Worm (Caenorhabditis elegans): Measurements from ENCODE around the gene frpr-11.
A peak's percentile ranks its signal among the peaks of the same experiment; 100 is the strongest.

The frpr-11 gene

DNA sequence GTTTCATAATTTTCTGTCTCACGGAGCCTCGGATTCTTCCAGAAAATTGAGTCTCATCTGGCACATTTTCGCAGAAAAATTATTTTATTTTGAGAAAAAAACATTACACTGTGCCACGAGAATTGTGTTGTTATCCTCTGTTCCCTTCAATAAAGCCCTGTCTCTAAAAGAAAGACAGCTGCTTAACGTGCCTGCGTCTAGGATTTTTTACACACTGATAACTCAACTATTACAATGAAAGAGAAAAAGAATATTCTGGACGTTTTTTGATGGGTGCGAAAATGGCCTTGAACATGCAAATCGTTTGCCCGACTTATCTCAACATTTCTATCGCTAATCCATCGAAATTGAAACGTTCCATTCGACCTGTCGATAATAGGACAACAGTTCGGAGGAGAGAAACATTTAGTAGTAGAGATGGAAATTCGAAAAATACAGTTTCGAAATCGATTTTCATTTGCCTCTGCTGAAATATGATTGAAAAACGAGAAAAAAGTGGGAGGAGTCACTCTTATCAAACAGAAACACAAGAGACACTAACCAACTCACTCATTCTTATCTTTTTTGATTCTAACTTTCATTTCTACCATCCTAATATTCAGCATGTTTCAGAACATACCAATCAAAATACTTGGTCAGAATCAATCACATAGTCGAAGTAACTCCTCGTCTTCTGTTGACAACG is 29.9 kb downstream of the frpr-11 start (continued):
- TF ChIP-seq gei-8 (GFP tag; optimal IDR thresholded peaks at IDR 0.05) (no peak), F49E8.2 (tag; optimal IDR thresholded peaks at IDR 0.05; ENCODE audit: borderline replicate concordance) (no peak), ZK337.2 (GFP tag; IDR thresholded peaks at IDR 0.05) (no peak), nhr-77 (tag; optimal IDR thresholded peaks at IDR 0.05) (no peak), daf-16 (GFP tag; optimal IDR thresholded peaks at IDR 0.05) (peak in 1 of 2 experiments; percentile 83), daf-16 (tag; optimal IDR thresholded peaks at IDR 0.05) (peak; percentile 24), tra-1 (GFP tag; IDR thresholded peaks at IDR 0.05) (no peak; the same call in 1 of the 2 replicates), dmd-8 (GFP tag; IDR thresholded peaks at IDR 0.05) (no peak), ZK546.5 (tag; optimal IDR thresholded peaks at IDR 0.05) (no peak), zip-2 (tag; optimal IDR thresholded peaks at IDR 0.05) (no peak), F10B5.3 (tag; optimal IDR thresholded peaks at IDR 0.05) (no peak), aly-2 (tag; optimal IDR thresholded peaks at IDR 0.05) (no peak), Y105C5A.15 (GFP tag; IDR thresholded peaks at IDR 0.05) (no peak), nhr-42 (GFP tag; IDR thresholded peaks at IDR 0.05) (no peak), sdz-12 (GFP tag; optimal IDR thresholded peaks at IDR 0.05) (no peak), Y5F2A.4 (GFP tag; optimal IDR thresholded peaks at IDR 0.05) (no peak), dmd-6 (GFP tag; IDR thresholded peaks at IDR 0.05) (peak; percentile 8; the same call in 1 of the 2 replicates), cey-2 (tag; optimal IDR thresholded peaks at IDR 0.05; ENCODE audit: borderline replicate concordance, insufficient read depth) (no peak), egl-43 (GFP tag; IDR thresholded peaks at IDR 0.05) (no peak), nhr-25 (tag; optimal IDR thresholded peaks at IDR 0.05; ENCODE audit: borderline replicate concordance, insufficient read depth) (no peak), ztf-7 (tag; optimal IDR thresholded peaks at IDR 0.05) (no peak), pqm-1 (tag; optimal IDR thresholded peaks at IDR 0.05) (peak; percentile 81), duxl-1 (tag; optimal IDR thresholded peaks at IDR 0.05; ENCODE audit: poor library complexity) (no peak), hlh-11 (tag; optimal IDR thresholded peaks at IDR 0.05) (no peak), daf-19 (GFP tag; conservative IDR thresholded peaks at IDR 0.05) (no peak), ceh-32 (tag; optimal IDR thresholded peaks at IDR 0.05; ENCODE audit: poor library complexity) (no peak), fkh-10 (GFP tag; optimal IDR thresholded peaks at IDR 0.05) (no peak)

DNA sequence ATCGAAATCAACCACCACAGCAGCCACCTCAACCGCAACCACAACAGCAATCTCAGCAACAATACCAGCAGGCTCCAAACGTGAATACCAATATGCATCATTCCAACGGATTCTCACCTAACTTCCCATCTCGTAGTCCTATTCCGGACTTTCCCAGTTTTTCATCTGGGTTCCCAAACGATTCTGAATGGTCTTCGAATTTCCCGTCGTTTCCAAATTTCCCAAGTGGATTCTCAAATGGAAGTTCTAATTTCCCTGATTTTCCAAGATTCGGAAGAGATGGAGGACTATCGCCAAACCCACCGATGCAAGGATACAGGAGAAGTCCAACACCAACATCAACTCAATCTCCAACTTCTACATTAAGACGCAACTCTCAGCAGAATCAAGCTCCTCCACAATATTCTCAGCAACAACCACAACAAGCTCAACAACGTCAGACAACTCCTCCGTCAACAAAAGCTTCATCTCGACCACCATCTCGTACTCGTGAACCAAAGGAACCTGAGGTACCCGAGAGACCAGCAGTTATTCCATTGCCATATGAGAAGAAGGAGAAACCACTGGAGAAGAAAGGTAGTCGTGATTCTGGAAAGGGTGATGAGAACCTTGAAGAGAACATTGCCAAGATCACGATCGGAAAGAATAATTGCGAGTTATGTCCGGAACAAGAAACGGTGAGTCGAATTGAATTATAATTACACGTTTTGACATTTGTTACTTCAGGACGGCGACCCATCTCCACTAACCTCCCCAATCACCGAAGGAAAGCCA is 30.7 kb downstream of the frpr-11 start:
- TF ChIP-seq lir-3 (tag; optimal IDR thresholded peaks at IDR 0.05) (no peak), spr-3 (GFP tag; optimal IDR thresholded peaks at IDR 0.05) (no peak), sdz-12 (GFP tag; optimal IDR thresholded peaks at IDR 0.05) (no peak), pha-4 (GFP tag; IDR thresholded peaks at IDR 0.05) (0 out of 2 replicates have a peak, but pooled peaks have one; percentile 25), pha-4 (tag; optimal IDR thresholded peaks at IDR 0.05) (no peak), aha-1 (tag) (peak; percentile 24), snpc-1.2 (GFP tag; IDR thresholded peaks at IDR 0.05) (0 out of 2 replicates have a peak, but pooled peaks have one; percentile 16), dmd-6 (GFP tag; IDR thresholded peaks at IDR 0.05) (no peak)

DNA sequence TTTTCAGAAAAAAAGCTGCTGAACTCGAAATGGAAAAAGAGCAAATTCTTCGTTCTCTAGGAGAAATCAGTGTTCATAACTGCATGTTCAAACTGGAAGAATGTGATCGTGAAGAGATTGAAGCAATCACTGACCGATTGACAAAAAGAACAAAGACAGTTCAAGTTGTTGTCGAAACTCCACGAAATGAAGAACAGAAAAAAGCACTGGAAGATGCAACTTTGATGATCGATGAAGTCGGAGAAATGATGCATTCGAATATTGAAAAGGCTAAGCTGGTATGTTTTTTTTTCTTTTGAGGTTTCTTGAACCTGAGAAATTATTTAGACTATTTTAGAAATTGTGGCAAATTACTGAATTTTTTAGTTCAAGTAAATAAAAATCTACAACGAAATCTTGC is 31.4 kb downstream of the frpr-11 start:
- no peak for TF ChIP-seq zfp-3 (GFP tag; conservative IDR thresholded peaks at IDR 0.05)
- no peak for TF ChIP-seq dpl-1 (GFP tag; optimal IDR thresholded peaks at IDR 0.05)
- no peak for TF ChIP-seq snpc-1.2 (GFP tag; IDR thresholded peaks at IDR 0.05)
- no peak for TF ChIP-seq lsy-2 (tag; optimal IDR thresholded peaks at IDR 0.05)
- peak; percentile 56 for TF ChIP-seq aha-1 (tag)
- 0 out of 2 replicates have a peak, but pooled peaks have one; percentile 5 for TF ChIP-seq madf-9 (GFP tag; conservative IDR thresholded peaks at IDR 0.05)

Data from whole organism, L4 larva.